Worm (Caenorhabditis elegans) whole organism, L4 larva: ENCODE results near the gene Y57E12AL.2.

Source experiments
- ZK337.2 ChIP-seq: fragments of 200-800 bp; sonication (Bioruptor generic); IDR thresholded peaks from 2 replicates; pipeline ENCODE4 v1.3.6; 2022; ENCODE audit warnings: missing genetic modification reagents, missing genetic modification characterization, missing compliant biosample characterization
- aha-1 ChIP-seq: fragments of 150-350 bp; peaks from one replicate; lab custom pipeline; 2014; ENCODE audit warnings: missing biosample characterization, missing genetic modification characterization
- aly-2 ChIP-seq: sonication (generic microtip); optimal IDR thresholded peaks from 2 replicates; lab custom pipeline; 2018; ENCODE audit warnings: missing biosample characterization, missing genetic modification characterization
- ama-1 ChIP-seq: fragments of 150-350 bp; optimal IDR thresholded peaks from 2 replicates; lab custom pipeline; 2014; ENCODE audit warnings: inconsistent platforms, mixed read lengths
- ceh-20 ChIP-seq: fragments of 200-800 bp; sonication (Bioruptor generic); IDR thresholded peaks from 2 replicates; pipeline ENCODE4 v1.3.6; 2022; ENCODE audit warnings: missing genetic modification reagents, missing genetic modification characterization, missing compliant biosample characterization
- ceh-28 ChIP-seq: fragments of 150-350 bp; optimal IDR thresholded peaks from 2 replicates; lab custom pipeline; 2014; ENCODE audit warnings: missing biosample characterization, missing genetic modification reagents, missing genetic modification characterization
- cey-2 ChIP-seq: sonication (generic microtip); optimal IDR thresholded peaks from 3 replicates; lab custom pipeline; 2017; ENCODE audit warnings: missing genetic modification characterization, mild to moderate bottlenecking, missing compliant biosample characterization, antibody characterized with exemption, borderline replicate concordance; ENCODE audit not compliant: insufficient read depth
- ctbp-1 ChIP-seq: fragments of 200-800 bp; sonication (Bioruptor generic); IDR thresholded peaks from 2 replicates; pipeline ENCODE4 v1.3.6; 2022; ENCODE audit warnings: missing genetic modification reagents, missing genetic modification characterization, missing compliant biosample characterization
- daf-16 ChIP-seq, 3 experiments: sonication (generic microtip); optimal IDR thresholded peaks; 2 replicates each; lab custom pipeline; 2016 to 2017; ENCODE audit warnings: missing genetic modification characterization in 3 of 3, missing genetic modification reagents in 3 of 3, mild to moderate bottlenecking in 2 of 3, missing compliant biosample characterization in 2 of 3, missing biosample characterization in 1 of 3, moderate library complexity in 1 of 3
- dmd-6 ChIP-seq: fragments of 200-800 bp; sonication (Bioruptor generic); IDR thresholded peaks from 2 replicates; pipeline ENCODE4 v1.3.6; 2022; ENCODE audit warnings: missing genetic modification reagents, missing genetic modification characterization, missing compliant biosample characterization
- dmd-8 ChIP-seq: fragments of 200-800 bp; sonication (Bioruptor generic); IDR thresholded peaks from 2 replicates; pipeline ENCODE4 v1.3.6; 2022; ENCODE audit warnings: missing genetic modification characterization, missing compliant biosample characterization
- dmd-9 ChIP-seq: fragments of 200-800 bp; sonication (Bioruptor generic); IDR thresholded peaks from 2 replicates; pipeline ENCODE4 v1.3.6; 2022; ENCODE audit warnings: missing genetic modification reagents, missing genetic modification characterization, missing compliant biosample characterization
- duxl-1 ChIP-seq: sonication (generic microtip); optimal IDR thresholded peaks from 2 replicates; lab custom pipeline; 2016; ENCODE audit warnings: mild to moderate bottlenecking, missing genetic modification characterization, moderate library complexity, missing compliant biosample characterization; ENCODE audit not compliant: poor library complexity
- dve-1 ChIP-seq: sonication (generic microtip); optimal IDR thresholded peaks from 2 replicates; lab custom pipeline; 2017; ENCODE audit warnings: antibody characterized with exemption, mild to moderate bottlenecking, missing genetic modification characterization, missing compliant biosample characterization; ENCODE audit not compliant: insufficient read depth
- egl-43 ChIP-seq: fragments of 200-800 bp; sonication (Bioruptor generic); IDR thresholded peaks from 2 replicates; pipeline ENCODE4 v1.3.6; 2022; ENCODE audit warnings: missing genetic modification reagents, missing genetic modification characterization, missing compliant biosample characterization
- fos-1 ChIP-seq: fragments of 150-350 bp; optimal IDR thresholded peaks from 2 replicates; lab custom pipeline; 2014; ENCODE audit warnings: missing biosample characterization, missing genetic modification characterization
- gei-8 ChIP-seq: fragments of 200-800 bp; sonication (Bioruptor generic); optimal IDR thresholded peaks from 2 replicates; lab custom pipeline; 2018; ENCODE audit warnings: mild to moderate bottlenecking, missing genetic modification characterization, missing compliant biosample characterization
- hif-1 ChIP-seq, 2 experiments: sonication (generic microtip); optimal IDR thresholded peaks; 2 replicates each; lab custom pipeline; 2016 to 2017; ENCODE audit warnings: missing compliant biosample characterization in 2 of 2, missing genetic modification characterization in 2 of 2, missing genetic modification reagents in 2 of 2, missing genotype in 2 of 2, mild to moderate bottlenecking in 1 of 2
- hlh-30 ChIP-seq: sonication (generic microtip); optimal IDR thresholded peaks from 2 replicates; lab custom pipeline; 2017; ENCODE audit warnings: antibody characterized with exemption, mild to moderate bottlenecking, missing genetic modification characterization, missing compliant biosample characterization; ENCODE audit not compliant: insufficient read depth
- lin-1 ChIP-seq: fragments of 200-800 bp; sonication (Bioruptor generic); IDR thresholded peaks from 2 replicates; pipeline ENCODE4 v1.3.6; 2022; ENCODE audit warnings: missing genetic modification reagents, missing genetic modification characterization, missing compliant biosample characterization
- lin-39 ChIP-seq: fragments of 150-350 bp; optimal IDR thresholded peaks from 2 replicates; lab custom pipeline; 2014; ENCODE audit warnings: missing biosample characterization, missing genetic modification reagents, missing genetic modification characterization
- lir-3 ChIP-seq: sonication (generic microtip); optimal IDR thresholded peaks from 2 replicates; lab custom pipeline; 2016; ENCODE audit warnings: mild to moderate bottlenecking, missing genetic modification characterization, missing compliant biosample characterization
- lsy-2 ChIP-seq, 2 experiments: fragments of 150-350 bp in 1 of 2; sonication (generic microtip) in 1 of 2; optimal IDR thresholded peaks; 2 replicates each; lab custom pipeline; 2014 to 2017; ENCODE audit warnings: missing biosample characterization in 2 of 2, missing genetic modification characterization in 2 of 2
- madf-9 ChIP-seq: fragments of 200-800 bp; sonication (Bioruptor generic); conservative IDR thresholded peaks from 2 replicates; pipeline ENCODE4 v1.3.6; 2022; ENCODE audit warnings: missing genetic modification reagents, missing genetic modification characterization, missing compliant biosample characterization
- mdl-1 ChIP-seq, 2 experiments: fragments of 150-350 bp in 1 of 2; sonication (generic microtip) in 1 of 2; optimal IDR thresholded peaks; 2 replicates each; lab custom pipeline; 2014 to 2017; ENCODE audit warnings: missing biosample characterization in 2 of 2, missing genetic modification characterization in 2 of 2
- mep-1 ChIP-seq: fragments of 150-350 bp; sonication (generic microtip); optimal IDR thresholded peaks from 3 replicates; lab custom pipeline; 2014; ENCODE audit warnings: missing biosample characterization, missing genetic modification characterization
- mes-2 ChIP-seq: sonication (generic microtip); optimal IDR thresholded peaks from 2 replicates; lab custom pipeline; 2016; ENCODE audit warnings: missing genotype, mild to moderate bottlenecking, missing genetic modification characterization, missing compliant biosample characterization; ENCODE audit not compliant: poor library complexity, severe bottlenecking
- mxl-3 ChIP-seq: fragments of 200-800 bp; sonication (Bioruptor generic); optimal IDR thresholded peaks from 2 replicates; lab custom pipeline; 2018; ENCODE audit warnings: mild to moderate bottlenecking, missing genetic modification characterization, missing compliant biosample characterization
- nhr-10 ChIP-seq: fragments of 150-350 bp; optimal IDR thresholded peaks from 2 replicates; lab custom pipeline; 2014; ENCODE audit warnings: missing biosample characterization, missing genetic modification characterization
- nhr-102 ChIP-seq: sonication (generic microtip); optimal IDR thresholded peaks from 2 replicates; lab custom pipeline; 2016; ENCODE audit warnings: mild to moderate bottlenecking, missing genetic modification characterization, moderate library complexity, missing compliant biosample characterization
- nhr-237 ChIP-seq: sonication (generic microtip); optimal IDR thresholded peaks from 2 replicates; lab custom pipeline; 2017; ENCODE audit warnings: missing biosample characterization, missing genetic modification characterization
- nhr-25 ChIP-seq: sonication (generic microtip); optimal IDR thresholded peaks from 2 replicates; lab custom pipeline; 2017; ENCODE audit warnings: missing genetic modification characterization, mild to moderate bottlenecking, missing compliant biosample characterization, antibody characterized with exemption, moderate library complexity, borderline replicate concordance; ENCODE audit not compliant: insufficient read depth
- nhr-28 ChIP-seq: fragments of 150-350 bp; optimal IDR thresholded peaks from 2 replicates; lab custom pipeline; 2014; ENCODE audit warnings: missing biosample characterization, missing genetic modification characterization
- nhr-48 ChIP-seq: sonication (generic microtip); optimal IDR thresholded peaks from 2 replicates; lab custom pipeline; 2016; ENCODE audit warnings: mild to moderate bottlenecking, missing genetic modification characterization, missing compliant biosample characterization
- nhr-6 ChIP-seq: fragments of 150-350 bp; optimal IDR thresholded peaks from 2 replicates; lab custom pipeline; 2014; ENCODE audit warnings: missing biosample characterization, missing genetic modification characterization
- nhr-76 ChIP-seq: fragments of 150-350 bp; optimal IDR thresholded peaks from 2 replicates; lab custom pipeline; 2014; ENCODE audit warnings: missing biosample characterization, missing genetic modification characterization
- php-3 ChIP-seq: fragments of 200-800 bp; sonication (Bioruptor generic); IDR thresholded peaks from 2 replicates; pipeline ENCODE4 v1.3.6; 2022; ENCODE audit warnings: missing genetic modification reagents, missing genetic modification characterization, missing compliant biosample characterization
- saeg-2 ChIP-seq: fragments of 200-800 bp; sonication (Bioruptor generic); IDR thresholded peaks from 2 replicates; pipeline ENCODE4 v1.3.6; 2022; ENCODE audit warnings: missing genetic modification reagents, missing genetic modification characterization, missing compliant biosample characterization
- set-16 ChIP-seq: fragments of 200-800 bp; sonication (Bioruptor generic); IDR thresholded peaks from 2 replicates; pipeline ENCODE4 v1.3.6; 2022; ENCODE audit warnings: missing genetic modification reagents, missing genetic modification characterization, missing compliant biosample characterization
- snpc-1.2 ChIP-seq: fragments of 200-800 bp; sonication (Bioruptor generic); IDR thresholded peaks from 2 replicates; pipeline ENCODE4 v1.3.6; 2022; ENCODE audit warnings: missing genetic modification reagents, missing genetic modification characterization, missing compliant biosample characterization
- spr-1 ChIP-seq: sonication (generic microtip); optimal IDR thresholded peaks from 2 replicates; lab custom pipeline; 2016; ENCODE audit warnings: mild to moderate bottlenecking, missing genetic modification characterization, missing compliant biosample characterization
- unc-62 ChIP-seq, 3 experiments: fragments of 150-350 bp in 1 of 3; sonication (generic microtip); optimal IDR thresholded peaks in 2 of 3; peaks in 1 of 3; 1 replicate in 1 of 3; 2 replicates in 2 of 3; lab custom pipeline; 2014 to 2017; ENCODE audit warnings: missing biosample characterization in 3 of 3, missing genetic modification characterization in 3 of 3, missing genetic modification reagents in 3 of 3, missing genotype in 1 of 3
- ztf-7 ChIP-seq: fragments of 150-350 bp; optimal IDR thresholded peaks from 2 replicates; lab custom pipeline; 2014; ENCODE audit warnings: missing biosample characterization, missing genetic modification characterization

Y57E12AL.2 gene

DNA sequence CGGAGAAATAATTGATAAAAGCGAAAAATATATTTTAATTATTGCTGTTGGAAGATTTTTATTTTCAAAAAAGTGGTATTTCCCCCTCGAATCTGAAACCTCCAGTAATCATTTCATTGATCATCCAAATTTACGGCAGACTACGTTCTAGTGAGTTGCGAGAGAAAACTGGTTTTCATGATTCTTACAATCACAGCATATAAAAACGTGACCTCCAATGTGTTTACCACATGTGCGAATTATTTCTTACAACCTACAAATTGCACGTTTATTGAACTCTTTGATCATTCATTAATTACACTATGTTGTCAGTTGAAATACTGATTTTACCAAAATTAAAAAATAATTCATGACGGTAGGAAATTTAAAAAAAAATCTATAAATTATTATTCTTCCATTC, 31.3 kb downstream of the Y57E12AL.2 start (continued):
- TF ChIP-seq mdl-1 (tag; optimal IDR thresholded peaks at IDR 0.05; lab: Kevin White, UChicago), result peak in 1 of 2 experiments; percentile 80
- no peak for TF ChIP-seq set-16

DNA sequence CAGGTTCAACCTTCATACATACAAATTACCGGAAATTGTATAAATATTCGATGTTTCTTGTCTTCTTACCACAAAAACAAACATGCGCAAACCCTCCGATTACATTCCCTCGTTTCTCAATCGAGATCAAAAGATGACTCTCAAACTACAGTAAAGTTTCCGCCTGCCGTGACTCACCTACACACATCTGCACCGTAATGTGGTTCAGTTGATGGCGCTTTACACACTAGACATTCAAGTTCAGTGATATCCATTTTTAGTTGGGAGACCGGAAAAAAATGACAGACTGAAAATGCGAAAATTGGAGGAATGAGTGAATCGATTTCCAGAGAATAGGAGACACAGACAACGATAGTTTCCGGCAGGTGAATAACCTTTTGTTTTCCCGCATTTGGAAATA, 33.4 kb downstream of the Y57E12AL.2 start, which contains the start of gene nhr-286:
Gene nhr-286, minus strand, starts transcription at position 324 of the 400 bp plus-strand sequence.
- TF ChIP-seq snpc-1.2, result no peak
- no peak for TF ChIP-seq lin-39 (tag; lab: Kevin White, UChicago)
- TF ChIP-seq ceh-28, result no peak
- no peak for TF ChIP-seq aly-2 (tag; lab: Kevin White, UChicago)
- TF ChIP-seq hlh-30, result peak; percentile 13
- TF ChIP-seq daf-16 (GFP tag; optimal IDR thresholded peaks at IDR 0.05; lab: Kevin White, UChicago), result no peak
- no peak for TF ChIP-seq daf-16 (tag; optimal IDR thresholded peaks at IDR 0.05; lab: Kevin White, UChicago)
- no peak for TF ChIP-seq ceh-20 (GFP tag; lab: Robert Waterston, UW)
- TF ChIP-seq ama-1 (lab: Kevin White, UChicago), result peak; percentile 25
- TF ChIP-seq dve-1 (tag; lab: Kevin White, UChicago), result peak; percentile 32
- TF ChIP-seq nhr-10 (tag; lab: Kevin White, UChicago), result no peak
- TF ChIP-seq, all 104 proteins: peak for 3

DNA sequence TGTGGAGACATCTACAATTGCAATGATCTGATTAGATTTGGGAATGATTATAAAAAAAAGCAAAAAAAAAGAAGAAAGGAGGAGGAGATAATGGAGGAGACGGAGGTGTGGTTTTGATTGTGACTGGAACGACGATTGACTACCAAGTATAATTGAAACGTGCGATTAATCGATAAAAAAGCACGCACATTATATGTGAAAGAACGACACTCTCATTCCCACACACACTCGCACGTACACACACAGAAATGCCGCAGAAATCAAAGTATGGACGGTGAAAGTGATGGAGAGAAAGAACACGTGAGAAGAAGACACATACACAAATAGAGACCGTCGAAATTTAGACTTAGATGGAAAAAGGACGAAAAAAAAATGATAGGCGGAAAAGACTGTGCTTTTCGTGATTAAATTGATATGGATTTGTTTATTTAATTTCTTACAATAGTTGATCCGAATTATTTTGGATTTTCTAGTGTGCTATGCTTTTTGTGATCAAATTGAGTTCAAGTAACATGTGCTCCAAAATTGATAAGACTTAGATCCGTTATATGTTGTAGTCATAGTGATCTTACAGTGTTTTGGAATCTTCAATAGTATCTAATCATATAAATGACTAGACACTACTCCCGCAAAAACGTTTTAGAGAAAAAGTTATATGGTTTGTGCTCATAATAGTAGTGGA, 36.0 kb downstream of the Y57E12AL.2 start, which contains the start of gene nhr-135:
Gene nhr-135, minus strand, starts transcription at position 51 of the 682 bp plus-strand sequence.
- TF ChIP-seq unc-62 (GFP tag; optimal IDR thresholded peaks at IDR 0.05 in 1 of 2; lab: Kevin White, UChicago) (peak in 1 of 2 experiments; percentile 32), unc-62 (tag; optimal IDR thresholded peaks at IDR 0.05; lab: Kevin White, UChicago) (no peak), mep-1 (tag; lab: Kevin White, UChicago) (peak; percentile 72), nhr-28 (tag; lab: Kevin White, UChicago) (peak; percentile 99), nhr-6 (tag; lab: Kevin White, UChicago) (peak; percentile 6), lir-3 (no peak), saeg-2 (GFP tag; lab: Robert Waterston, UW) (0 out of 2 replicates have a peak, but pooled peaks have one; percentile 45), hif-1 (tag; optimal IDR thresholded peaks at IDR 0.05; lab: Kevin White, UChicago) (peak; percentile 26 to 95), mxl-3 (GFP tag; lab: Kevin White, UChicago) (peak; percentile 87), spr-1 (peak; percentile 7), madf-9 (no peak), duxl-1 (peak; percentile 46), lin-1 (peak; percentile 62; the same call in 1 of the 2 replicates), nhr-102 (tag; lab: Kevin White, UChicago) (peak; percentile 90), dmd-6 (peak; percentile 94), ZK337.2 (GFP tag; lab: Robert Waterston, UW) (no peak), php-3 (GFP tag; lab: Robert Waterston, UW) (0 out of 2 replicates have a peak, but pooled peaks have one; percentile 37), mes-2 (tag; lab: Kevin White, UChicago) (peak; percentile 57), ztf-7 (tag; lab: Kevin White, UChicago) (peak; percentile 32), ctbp-1 (GFP tag; lab: Robert Waterston, UW) (0 out of 2 replicates have a peak, but pooled peaks have one; percentile 33), nhr-25 (tag; lab: Kevin White, UChicago) (peak; percentile 24), nhr-48 (tag; lab: Kevin White, UChicago) (peak; percentile 89), lsy-2 (tag; optimal IDR thresholded peaks at IDR 0.05; lab: Kevin White, UChicago) (peak in 1 of 2 experiments; percentile 46), dve-1 (tag; lab: Kevin White, UChicago) (peak; percentile 78), nhr-237 (tag; lab: Kevin White, UChicago) (no peak), aha-1 (peak; percentile 98), nhr-76 (peak; percentile 7), lin-39 (tag; lab: Kevin White, UChicago) (no peak), dmd-9 (no peak), gei-8 (peak; percentile 4), nhr-10 (tag; lab: Kevin White, UChicago) (peak; percentile 70), cey-2 (tag; lab: Kevin White, UChicago) (peak; percentile 5), egl-43 (GFP tag; lab: Robert Waterston, UW) (no peak), mdl-1 (tag; optimal IDR thresholded peaks at IDR 0.05; lab: Kevin White, UChicago) (peak; percentile 82 to 97), dmd-8 (GFP tag; lab: Robert Waterston, UW) (no peak), fos-1 (tag; lab: Kevin White, UChicago) (peak; percentile 0)
